Fruit fly (Drosophila melanogaster) whole organism, larva: ENCODE measurements around the gene CG1231.

ENCODE experiments used
- noc ChIP-seq: fragments of 200-800 bp; sonication (Bioruptor generic); optimal IDR thresholded peaks from 3 replicates; lab custom pipeline; 2019; ENCODE audit warnings: missing biosample characterization, mild to moderate bottlenecking, missing genetic modification characterization, moderate library complexity

Gene CG1231

DNA sequence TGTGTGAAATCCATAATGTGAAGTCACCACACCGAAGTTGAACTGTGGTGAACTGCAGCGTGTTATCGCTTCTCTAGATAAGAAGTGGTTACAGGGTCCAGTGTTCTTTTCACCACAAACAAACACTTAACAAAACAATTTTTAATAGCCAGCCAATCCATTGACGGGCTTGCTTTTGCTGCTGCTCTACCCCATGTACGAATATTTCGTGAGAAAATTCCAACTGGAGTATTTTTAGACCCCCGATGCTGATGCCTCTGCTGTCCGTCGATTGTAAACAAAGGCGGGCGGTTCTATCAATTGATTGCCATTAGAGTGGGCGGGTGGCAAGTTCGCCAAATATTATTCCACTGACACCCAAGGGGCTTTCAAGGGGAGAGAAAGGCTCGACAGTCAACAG, 17.1 kb upstream of the CG1231 start:
- TF ChIP-seq noc (tag; lab: Kevin White, UChicago) = no peak

DNA sequence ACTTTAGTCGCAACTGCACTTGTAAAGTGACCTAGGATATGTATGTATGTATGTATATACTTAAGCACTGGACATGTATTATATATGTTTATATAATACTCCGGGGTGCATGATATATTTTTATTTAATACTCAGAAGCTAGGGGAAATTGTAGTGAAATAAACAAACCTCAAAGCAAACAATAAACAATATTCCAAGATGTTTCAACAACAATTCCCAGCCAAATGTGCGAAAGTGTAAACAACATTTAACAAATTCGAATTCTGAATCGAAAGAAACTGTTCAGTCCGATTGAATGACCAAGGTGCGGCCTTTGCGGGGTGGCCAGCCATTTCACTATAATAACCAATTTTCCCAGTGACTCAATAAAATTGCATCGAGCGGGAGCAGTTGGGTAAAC, 16.1 kb upstream of the CG1231 start:
- TF ChIP-seq noc (tag; lab: Kevin White, UChicago) = no peak

DNA sequence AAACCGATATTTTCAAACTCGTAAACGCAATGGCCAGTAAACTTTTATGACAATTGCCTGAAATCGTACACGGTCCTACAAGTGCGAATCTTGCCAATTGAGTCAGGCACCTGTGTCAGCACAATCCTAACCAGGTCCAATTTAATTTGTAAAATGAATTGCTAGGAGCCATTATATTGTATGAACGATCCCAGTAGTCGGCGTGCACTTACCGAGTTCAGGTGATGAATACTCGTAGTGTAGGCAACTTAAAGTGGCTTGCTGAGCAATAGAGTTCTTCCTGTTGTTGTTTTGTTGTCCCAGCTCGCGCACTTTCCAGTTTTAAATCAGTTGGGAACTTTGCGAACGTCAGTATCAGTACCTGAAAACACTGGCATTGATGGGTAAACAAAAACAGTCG, 15.7 kb upstream of the CG1231 start:
- TF ChIP-seq noc (tag; lab: Kevin White, UChicago) = no peak

DNA sequence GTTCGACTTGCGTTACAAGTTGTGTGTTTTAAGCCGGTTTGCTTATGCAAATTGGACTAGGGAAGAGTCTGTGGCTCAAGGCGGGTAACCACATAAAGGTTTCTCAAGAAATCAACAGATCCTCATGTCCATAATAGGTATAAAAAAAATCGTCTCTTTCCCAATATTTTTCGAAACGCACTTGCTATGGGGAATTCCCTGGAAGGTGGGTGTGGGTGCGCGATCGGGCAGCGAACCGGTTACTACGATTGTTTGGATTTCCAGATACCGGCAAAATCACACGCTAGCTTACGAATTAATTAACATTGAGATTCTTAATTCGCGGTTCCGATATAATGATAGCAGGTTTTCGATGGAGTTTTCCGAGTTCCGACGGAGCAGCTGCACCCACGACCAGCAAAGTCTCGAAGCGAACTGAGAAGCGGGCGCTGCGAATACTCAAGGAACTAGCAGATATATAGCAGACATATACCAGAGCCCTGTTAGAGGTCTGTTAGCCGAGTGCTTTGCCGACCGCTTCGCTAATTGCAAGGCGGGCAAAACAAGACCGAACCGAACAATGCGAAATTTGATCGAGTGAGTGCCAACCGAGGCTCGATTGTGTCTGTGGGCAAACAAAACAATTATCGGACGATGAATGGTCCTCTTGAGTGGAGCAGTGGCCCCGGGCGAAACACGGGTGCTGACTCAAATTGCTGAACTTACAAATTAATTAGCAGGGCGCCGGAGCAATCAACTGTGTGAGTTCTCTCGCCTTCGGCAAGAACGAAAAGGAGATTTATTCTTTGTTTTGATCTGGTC, 15.0 kb upstream of the CG1231 start:
- peak; percentile 18 for TF ChIP-seq noc (tag; lab: Kevin White, UChicago)

DNA sequence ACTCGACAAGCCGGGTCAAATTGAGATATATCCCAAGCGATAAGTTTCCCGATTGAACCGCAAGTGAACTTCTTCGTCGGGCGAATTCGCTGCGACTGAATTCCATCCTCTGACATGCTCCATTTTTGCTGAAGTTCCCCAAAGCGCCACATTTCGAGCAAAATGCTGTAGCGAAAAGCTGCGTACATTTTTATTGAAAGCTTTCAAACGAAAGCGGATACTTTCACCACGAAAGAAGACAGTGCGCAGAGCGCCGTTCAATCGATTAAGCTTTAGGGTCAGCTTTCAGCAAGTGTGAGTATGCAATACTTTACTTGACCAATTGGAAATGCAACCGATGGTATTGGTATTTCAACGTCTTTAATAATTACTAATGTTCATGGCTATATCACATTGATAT, 13.4 kb upstream of the CG1231 start, which contains the start of gene mthl10:
mthl10 (minus strand) TSS at position 77 of the 400 bp plus-strand sequence.
- TF ChIP-seq noc (tag; lab: Kevin White, UChicago) = no peak

DNA sequence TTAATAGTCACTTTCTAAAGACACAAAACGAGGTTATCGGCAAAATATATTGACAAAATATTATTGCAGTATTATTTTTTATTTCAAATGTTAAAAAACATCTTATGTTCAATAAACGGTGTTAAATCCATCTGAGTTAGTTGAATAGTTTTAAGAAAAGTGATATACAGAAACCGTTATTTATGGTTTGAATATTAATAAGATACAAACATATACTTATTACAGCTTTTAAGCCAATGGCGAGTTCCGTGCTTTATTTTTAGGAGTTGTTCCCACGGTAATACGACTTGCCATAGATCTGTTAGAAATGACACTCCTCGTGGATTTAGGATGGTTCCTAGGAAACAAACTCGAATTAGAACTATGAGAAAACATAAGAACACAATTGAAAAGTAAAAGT, 12.9 kb upstream of the CG1231 start:
- TF ChIP-seq noc (tag; lab: Kevin White, UChicago) = no peak

DNA sequence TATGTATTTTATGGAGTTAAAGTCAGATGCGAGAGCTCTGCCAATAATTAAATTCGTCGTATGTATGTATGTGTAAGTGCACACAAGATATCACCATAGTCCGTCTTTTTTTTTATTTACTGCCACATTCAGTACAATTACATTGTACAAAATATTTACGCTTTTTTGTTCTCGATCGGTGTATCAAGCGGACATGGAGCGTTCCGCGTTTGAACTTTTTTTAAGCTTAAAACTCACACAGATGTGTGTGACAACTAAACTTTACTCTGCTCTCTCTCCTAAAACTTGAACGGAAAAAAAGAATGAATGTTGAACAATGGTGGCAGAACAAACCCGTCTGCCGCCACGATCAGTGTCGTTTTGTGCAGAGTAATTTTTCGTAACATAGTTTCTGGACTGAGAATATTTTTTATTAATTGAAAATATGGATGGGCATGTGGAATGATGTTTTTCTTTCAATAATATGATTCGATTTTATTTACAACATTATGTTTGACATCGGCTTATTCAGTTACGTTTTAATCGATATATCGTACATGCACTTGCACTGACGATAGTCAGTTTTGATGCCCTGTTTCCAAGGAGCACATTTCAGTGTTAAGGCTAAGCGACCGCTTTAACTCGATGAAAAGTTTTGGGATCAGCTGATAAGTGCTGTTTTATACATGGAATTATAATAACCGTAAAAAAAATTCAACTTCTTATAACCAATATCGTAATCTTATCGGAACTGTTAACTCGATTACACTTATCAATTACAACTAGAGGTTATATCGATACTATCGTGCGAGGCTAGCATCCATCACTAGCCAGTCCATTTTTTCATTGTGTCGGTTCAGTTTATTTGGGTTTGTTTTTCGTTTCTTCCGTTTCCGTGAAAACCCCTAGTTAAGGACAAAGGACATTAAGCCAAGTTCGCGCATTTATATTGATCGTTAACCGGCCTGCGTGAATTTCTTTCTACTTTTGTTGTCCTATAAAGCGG, 9.3 kb upstream of the CG1231 start, which contains the start of gene mth:
mth (minus strand) TSS at position 302 of the 985 bp plus-strand sequence.
- TF ChIP-seq noc (tag; lab: Kevin White, UChicago) = peak; percentile 36

DNA sequence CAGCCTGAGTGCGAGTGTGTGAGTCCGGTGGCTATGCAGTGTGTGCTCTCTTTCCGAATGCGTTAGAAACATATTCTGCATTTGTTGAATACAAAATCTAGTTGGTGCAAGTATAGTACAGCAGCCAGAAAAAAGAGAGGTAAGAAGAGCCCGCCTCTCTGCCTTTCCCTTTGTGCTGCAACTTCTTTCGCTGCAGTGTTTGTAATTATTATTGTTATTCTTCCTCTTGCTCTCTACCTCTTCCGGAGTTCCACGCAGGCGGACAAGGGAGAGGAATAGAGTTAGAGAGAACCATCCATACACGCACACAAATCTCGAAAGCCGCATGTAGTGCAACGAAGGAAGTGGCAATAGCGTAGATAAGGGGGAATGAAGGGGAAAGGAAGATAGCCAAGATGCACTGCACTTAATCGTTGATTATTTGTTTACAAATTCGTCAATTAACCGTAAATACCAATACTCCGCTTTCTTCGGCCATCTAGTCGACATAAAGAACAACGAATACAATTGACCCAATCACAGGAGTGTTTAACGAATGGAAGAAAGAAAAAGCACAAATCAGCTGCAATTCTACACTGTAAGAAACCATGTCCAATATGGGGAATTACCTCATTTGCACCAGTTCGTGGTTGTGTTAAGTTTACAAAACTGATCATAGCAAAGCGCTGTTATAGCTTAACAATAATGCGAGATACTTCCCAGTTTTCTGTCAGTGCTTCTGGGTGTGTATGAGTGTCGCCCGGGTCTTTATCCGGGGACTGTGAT, 8.4 kb upstream of the CG1231 start:
- no peak for TF ChIP-seq noc (tag; lab: Kevin White, UChicago)

DNA sequence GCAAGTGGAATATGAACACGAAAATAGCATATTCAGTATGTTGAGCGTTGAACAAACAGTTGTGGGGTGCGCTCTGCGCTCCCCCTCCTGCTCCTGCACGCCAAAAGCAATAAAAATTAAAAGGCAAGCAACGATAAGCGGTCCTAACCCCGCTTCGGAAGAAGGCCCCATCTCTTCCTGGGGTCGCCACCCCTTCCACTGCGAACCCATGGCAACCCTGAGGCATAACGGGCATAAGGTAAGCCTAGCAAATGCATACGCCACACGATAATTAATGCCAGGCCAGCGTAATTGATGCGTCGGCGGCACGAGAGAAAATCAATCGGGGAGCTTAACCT, 7.8 kb upstream of the CG1231 start:
- no peak for TF ChIP-seq noc (tag; lab: Kevin White, UChicago)

DNA sequence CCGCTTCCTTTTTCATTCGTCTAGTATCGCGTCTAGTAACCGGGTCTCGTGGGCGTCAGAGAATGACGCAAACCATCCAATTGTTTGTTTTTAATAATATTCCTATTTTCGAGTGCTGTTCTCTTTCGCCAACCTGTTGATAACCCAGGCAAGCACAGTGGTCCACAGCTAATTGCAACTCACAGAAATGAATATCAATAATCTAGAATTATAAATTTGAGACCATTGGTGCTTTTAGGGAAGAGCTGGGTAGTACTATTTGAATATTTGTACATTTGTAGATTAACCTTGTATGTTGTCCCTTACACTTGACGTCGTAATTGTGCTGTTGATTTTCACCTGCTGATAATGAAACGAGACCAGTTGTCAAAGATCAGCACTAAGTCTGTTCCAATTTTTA, 6.5 kb upstream of the CG1231 start:
- peak; percentile 51 for TF ChIP-seq noc (tag; lab: Kevin White, UChicago)

DNA sequence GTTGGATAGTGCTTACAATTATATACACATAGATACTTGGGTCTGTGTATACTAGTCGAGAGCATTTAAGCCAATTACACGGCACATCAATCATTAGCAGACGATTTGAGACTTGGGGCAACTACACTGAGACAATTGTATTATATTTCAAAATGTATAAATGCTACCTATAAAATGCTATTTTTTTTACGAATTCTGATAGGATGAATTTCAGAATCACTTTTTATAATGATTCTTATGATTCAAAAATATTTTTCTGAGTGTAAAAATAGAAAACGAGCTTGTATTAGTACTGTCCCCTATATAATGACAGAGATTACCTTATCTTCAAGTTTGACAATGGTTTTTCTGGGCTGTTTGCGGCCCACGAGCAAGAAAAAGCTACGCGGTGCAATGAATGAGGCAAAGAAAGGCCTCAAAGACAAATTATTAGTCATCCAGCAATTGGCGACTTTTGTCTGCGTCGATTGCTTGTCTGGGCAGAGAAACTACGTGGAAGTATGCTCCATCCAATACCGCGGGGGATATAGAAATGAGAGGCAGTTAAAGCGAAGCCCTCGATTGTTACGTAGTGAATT, 5.5 kb upstream of the CG1231 start:
- TF ChIP-seq noc (tag; lab: Kevin White, UChicago) = peak; percentile 91

DNA sequence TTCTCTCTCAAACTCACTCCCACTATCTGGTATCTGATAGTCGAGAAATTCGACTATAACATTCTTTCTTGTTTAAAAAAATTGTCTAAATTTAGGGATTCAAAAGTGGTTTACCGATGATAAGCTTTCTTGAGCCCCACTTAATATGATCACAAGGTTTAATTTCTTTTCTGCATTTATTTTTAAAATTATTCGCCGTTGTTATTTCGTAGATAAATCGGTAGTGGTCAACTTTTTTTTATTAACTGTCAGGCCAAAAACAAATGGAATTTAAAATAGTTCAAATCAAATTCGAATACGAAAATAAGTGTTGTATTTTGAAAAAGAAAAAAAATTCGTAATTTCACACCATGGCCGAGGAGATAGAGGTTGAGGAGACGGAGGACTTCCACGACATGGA, 1.5 kb downstream of the CG1231 start, which contains the start of gene Roc1b:
Roc1b (plus strand) TSS at position 301 of the 400 bp plus-strand sequence.
- TF ChIP-seq noc (tag; lab: Kevin White, UChicago) = no peak

DNA sequence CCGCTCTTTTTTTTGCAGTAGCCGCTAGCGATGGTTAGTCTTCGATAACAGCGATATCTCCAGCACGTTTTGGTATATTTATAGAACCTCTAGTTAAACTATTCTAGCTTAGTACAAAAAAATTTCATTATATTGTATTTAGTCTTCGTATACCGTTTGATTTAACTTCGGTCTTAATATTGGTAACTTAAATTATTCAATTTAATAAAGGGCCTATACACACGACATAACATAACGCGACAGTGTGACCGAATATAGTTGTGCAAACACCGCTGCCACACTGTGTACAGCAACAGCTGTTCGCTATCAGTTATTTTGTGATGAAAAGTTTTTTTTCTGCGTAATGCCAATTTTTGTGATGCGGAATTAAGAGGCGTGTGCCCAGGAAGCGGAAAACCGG, 5.0 kb downstream of the CG1231 start, which contains the start of the genes Cdc5 and CG1233:
Cdc5 (minus strand) TSS at position 183 of the 400 bp plus-strand sequence.
CG1233 (plus strand) TSS at position 272 of the 400 bp plus-strand sequence.
- no peak for TF ChIP-seq noc (tag; lab: Kevin White, UChicago)

DNA sequence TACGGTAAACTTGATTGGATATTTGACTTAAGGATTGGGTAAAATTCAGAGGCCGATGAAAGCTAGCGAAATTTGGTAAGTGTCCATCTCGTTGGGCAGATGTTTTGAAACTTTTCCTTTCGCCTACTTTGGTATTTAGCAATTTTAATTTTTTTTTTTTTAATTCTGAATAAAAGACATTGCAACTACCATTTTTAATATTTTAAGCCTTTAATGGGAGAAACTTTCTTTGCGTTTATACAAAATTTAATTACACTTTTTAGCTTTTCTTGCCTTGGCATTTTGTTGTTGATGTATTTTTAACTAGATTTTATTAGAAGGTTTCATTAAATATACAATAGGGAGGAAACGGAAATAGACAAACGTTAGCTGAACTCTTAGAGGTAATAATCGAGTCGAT, 10.1 kb downstream of the CG1231 start, which contains the start of gene CG13884:
CG13884 (minus strand) TSS at position 101 of the 400 bp plus-strand sequence.
- TF ChIP-seq noc (tag; lab: Kevin White, UChicago) = no peak

DNA sequence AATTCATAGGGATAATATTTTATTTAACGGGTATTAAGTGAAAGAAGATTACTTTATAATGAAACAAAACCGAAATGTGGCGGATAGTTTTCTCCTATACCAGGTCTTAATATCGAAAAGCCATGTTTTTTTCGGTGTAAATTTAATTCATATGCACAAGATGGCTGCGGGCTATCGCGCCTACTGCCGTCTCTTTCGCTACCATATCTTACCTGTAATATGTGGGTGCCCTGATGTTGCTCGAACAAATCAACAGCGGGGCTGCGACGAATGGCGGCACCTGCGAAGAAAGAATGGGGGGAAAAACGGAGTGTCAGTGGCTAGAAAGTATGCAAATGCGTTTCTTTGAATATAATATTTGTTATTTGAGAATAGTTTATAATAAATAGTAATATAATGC, 15.0 kb downstream of the CG1231 start:
- TF ChIP-seq noc (tag; lab: Kevin White, UChicago) = no peak
